Fruit fly (Drosophila melanogaster): ENCODE data around the gene CG11964.

CG11964 gene

DNA sequence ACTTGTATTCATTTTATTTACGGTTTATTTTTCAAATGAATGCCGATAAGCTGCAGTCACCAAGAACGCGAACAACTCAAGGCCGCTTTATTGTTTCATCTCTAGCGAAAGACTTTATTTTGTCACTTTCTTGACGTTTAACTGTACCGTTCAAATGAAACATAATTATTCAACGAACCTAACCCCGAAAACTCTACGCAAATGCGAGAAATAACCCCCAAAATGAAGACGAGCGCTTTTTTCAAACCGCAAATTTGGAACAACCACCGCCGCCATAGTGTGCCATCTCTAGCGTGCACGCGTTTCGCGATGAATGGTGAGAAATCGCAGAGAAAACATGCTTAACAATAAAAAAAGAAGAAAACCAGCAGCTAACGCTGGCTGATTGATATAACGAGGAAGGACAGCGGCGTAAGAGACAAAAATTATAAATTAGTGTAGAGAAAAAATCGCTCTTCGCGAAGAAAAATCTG is 39.8 kb upstream of the CG11964 start, which contains the start of gene CG11970 (continued):
- no peak; the same call in 2 of the 3 replicates for TF ChIP-seq dysf (GFP tag; IDR thresholded peaks at IDR 0.05)
- TF ChIP-seq Dad (GFP tag; optimal IDR thresholded peaks at IDR 0.05) = peak; percentile 32
- TF ChIP-seq Fer2 (tag; optimal IDR thresholded peaks at IDR 0.05) = peak; percentile 22
- no peak for TF ChIP-seq tup (GFP tag; optimal IDR thresholded peaks at IDR 0.05)
- no peak for TF ChIP-seq CG6254 (GFP tag; optimal IDR thresholded peaks at IDR 0.05)
- no peak for TF ChIP-seq HHEX (GFP tag; optimal IDR thresholded peaks at IDR 0.05)
- TF ChIP-seq CG7372 (GFP tag; IDR thresholded peaks at IDR 0.05) = 0 out of 2 replicates have a peak, but pooled peaks have one; percentile 40
- peak; percentile 10; the same call in 1 of the 3 replicates for TF ChIP-seq Opbp (GFP tag; IDR thresholded peaks at IDR 0.05; ENCODE audit: partially characterized antibody)
- TF ChIP-seq CG3281 (GFP tag; optimal IDR thresholded peaks at IDR 0.05) = peak; percentile 21
- TF ChIP-seq croc (GFP tag; conservative IDR thresholded peaks at IDR 0.05) = no peak
- TF ChIP-seq Dek (tag; optimal IDR thresholded peaks at IDR 0.05) = peak; percentile 1
- TF ChIP-seq vvl (GFP tag; IDR thresholded peaks at IDR 0.05) = peak; percentile 22; the same call in 1 of the 2 replicates
- no peak for TF ChIP-seq CG10274 (GFP tag; optimal IDR thresholded peaks at IDR 0.05)
- TF ChIP-seq CG4328 (GFP tag; optimal IDR thresholded peaks at IDR 0.05) = peak; percentile 21
- peak; percentile 23 for TF ChIP-seq tin (GFP tag; optimal IDR thresholded peaks at IDR 0.05)
- TF ChIP-seq ara (GFP tag; IDR thresholded peaks at IDR 0.05) = 0 out of 2 replicates have a peak, but pooled peaks have one; percentile 39
- no peak for TF ChIP-seq CG8478 (optimal IDR thresholded peaks at IDR 0.05)
- 0 out of 2 replicates have a peak, but pooled peaks have one; percentile 10 for TF ChIP-seq ssp (GFP tag; IDR thresholded peaks at IDR 0.05)
- TF ChIP-seq CG13424 (tag; optimal IDR thresholded peaks at IDR 0.05) = peak; percentile 46
- TF ChIP-seq Bdp1 (GFP tag; optimal IDR thresholded peaks at IDR 0.05) = no peak
- TF ChIP-seq nmo (GFP tag; optimal IDR thresholded peaks at IDR 0.05) = peak; percentile 58
- TF ChIP-seq CG5245 (GFP tag; optimal IDR thresholded peaks at IDR 0.05) = no peak
- TF ChIP-seq tx (GFP tag; optimal IDR thresholded peaks at IDR 0.05) = no peak
- peak; percentile 57 for TF ChIP-seq amos (GFP tag; IDR thresholded peaks at IDR 0.05; ENCODE audit: partially characterized antibody)
- TF ChIP-seq CG8281 (tag; optimal IDR thresholded peaks at IDR 0.05) = no peak
- peak; percentile 60; the same call in 2 of the 3 replicates for TF ChIP-seq Doc3 (GFP tag; IDR thresholded peaks at IDR 0.05; ENCODE audit: partially characterized antibody)
- TF ChIP-seq grau (tag; optimal IDR thresholded peaks at IDR 0.05) = peak; percentile 46
- TF ChIP-seq CG14860 (GFP tag; IDR thresholded peaks at IDR 0.05; ENCODE audit: partially characterized antibody) = peak; percentile 26; the same call in 1 of the 3 replicates
- peak; percentile 35 for TF ChIP-seq CHES-1-like (GFP tag; optimal IDR thresholded peaks at IDR 0.05)
- TF ChIP-seq CG17912 (GFP tag; optimal IDR thresholded peaks at IDR 0.05) = no peak
- peak; percentile 42 for TF ChIP-seq CG9609 (GFP tag; optimal IDR thresholded peaks at IDR 0.05)
- TF ChIP-seq CG5180 (GFP tag; optimal IDR thresholded peaks at IDR 0.05) = no peak
- peak; percentile 11 for TF ChIP-seq Lhr (GFP tag; optimal IDR thresholded peaks at IDR 0.05)
- peak; percentile 76 for TF ChIP-seq row (GFP tag; IDR thresholded peaks at IDR 0.05)
- peak; percentile 19 for TF ChIP-seq CG15696 (tag; optimal IDR thresholded peaks at IDR 0.05)
- TF ChIP-seq CG14710 (tag; optimal IDR thresholded peaks at IDR 0.05) = peak; percentile 55
- peak; percentile 26; the same call in 1 of the 2 replicates for TF ChIP-seq CG10366 (GFP tag; IDR thresholded peaks at IDR 0.05)
- TF ChIP-seq CG3838 (GFP tag; optimal IDR thresholded peaks at IDR 0.05) = no peak
- peak; percentile 16; the same call in 1 of the 2 replicates for TF ChIP-seq Ada2b (GFP tag; IDR thresholded peaks at IDR 0.05)
- TF ChIP-seq CG9727 (GFP tag; optimal IDR thresholded peaks at IDR 0.05) = peak; percentile 49
- TF ChIP-seq CG1602 (GFP tag; optimal IDR thresholded peaks at IDR 0.05) = peak; percentile 10
- TF ChIP-seq sug (tag; optimal IDR thresholded peaks at IDR 0.05) = peak; percentile 47
- TF ChIP-seq CG12659 (GFP tag; optimal IDR thresholded peaks at IDR 0.05) = peak; percentile 30
- TF ChIP-seq CoRest (tag; optimal IDR thresholded peaks at IDR 0.05) = peak; percentile 50
- peak; percentile 73 for TF ChIP-seq Scr (GFP tag; IDR thresholded peaks at IDR 0.05; ENCODE audit: partially characterized antibody)
- peak; percentile 57 for TF ChIP-seq Dref (GFP tag; IDR thresholded peaks at IDR 0.05)
- no peak for TF ChIP-seq CG12219 (GFP tag; optimal IDR thresholded peaks at IDR 0.05)
- no peak for TF ChIP-seq Hey (tag; optimal IDR thresholded peaks at IDR 0.05)
- TF ChIP-seq CG14441 (GFP tag; IDR thresholded peaks at IDR 0.05) = peak; percentile 41; the same call in 1 of the 2 replicates

Measured in whole organism, embryonic.